Fruit fly (Drosophila melanogaster): ENCODE results near the gene Osi15.

Gene Osi15

dm6 chr3R:6304947-6305346 is 3.3 kb downstream of the Osi15 start, which contains the start of gene Osi16:
Gene Osi16, plus strand, starts transcription at chr3R:6305247.
- TF ChIP-seq CrebA (GFP tag; optimal IDR thresholded peaks at IDR 0.05; ENCODE audit: borderline replicate concordance) (no peak), Mio (GFP tag; optimal IDR thresholded peaks at IDR 0.05) (no peak), fru (GFP tag; optimal IDR thresholded peaks at IDR 0.05) (no peak), sv (GFP tag; optimal IDR thresholded peaks at IDR 0.05) (no peak), GATAd (GFP tag; optimal IDR thresholded peaks at IDR 0.05) (no peak), psq (GFP tag; optimal IDR thresholded peaks at IDR 0.05) (no peak), br (GFP tag; optimal IDR thresholded peaks at IDR 0.05) (no peak), Hr78 (GFP tag; optimal IDR thresholded peaks at IDR 0.05) (no peak), dl (GFP tag; optimal IDR thresholded peaks at IDR 0.05; ENCODE audit: insufficient read depth in 1 of 2, partially characterized antibody in 2 of 2) (no peak), rgr (GFP tag; optimal IDR thresholded peaks at IDR 0.05) (no peak)

- TF ChIP-seq lola (GFP tag; optimal IDR thresholded peaks at IDR 0.05) (no peak), pan (optimal IDR thresholded peaks at IDR 0.05) (no peak), Dif (GFP tag; optimal IDR thresholded peaks at IDR 0.05; ENCODE audit: partially characterized antibody) (no peak)
Observed at dm6 chr3R:6306584-6306983, 5.0 kb downstream of the Osi15 start, which contains the start of gene CG46026. Gene CG46026, plus strand, starts transcription at chr3R:6306884.

- TF ChIP-seq tai (GFP tag; optimal IDR thresholded peaks at IDR 0.05), result no peak
- TF ChIP-seq CrebA (GFP tag; optimal IDR thresholded peaks at IDR 0.05; ENCODE audit: borderline replicate concordance), result no peak
- no peak for TF ChIP-seq Rel (GFP tag; optimal IDR thresholded peaks at IDR 0.05)
- TF ChIP-seq Rel (tag; optimal IDR thresholded peaks at IDR 0.05), result no peak
- no peak for TF ChIP-seq foxo (GFP tag; optimal IDR thresholded peaks at IDR 0.05)
- TF ChIP-seq woc (GFP tag; optimal IDR thresholded peaks at IDR 0.05), result no peak
- no peak for TF ChIP-seq rgr (GFP tag; optimal IDR thresholded peaks at IDR 0.05)
- no peak for TF ChIP-seq GATAd (GFP tag; optimal IDR thresholded peaks at IDR 0.05)
- no peak for TF ChIP-seq lola (GFP tag; optimal IDR thresholded peaks at IDR 0.05)
- no peak for TF ChIP-seq OdsH (GFP tag; optimal IDR thresholded peaks at IDR 0.05)
- no peak for TF ChIP-seq N (GFP tag; optimal IDR thresholded peaks at IDR 0.05)
- no peak for TF ChIP-seq dl (GFP tag; optimal IDR thresholded peaks at IDR 0.05; ENCODE audit: insufficient read depth in 1 of 2, partially characterized antibody in 2 of 2)
- TF ChIP-seq brk (GFP tag; optimal IDR thresholded peaks at IDR 0.05), result no peak
- TF ChIP-seq Mio (GFP tag; optimal IDR thresholded peaks at IDR 0.05), result no peak
- TF ChIP-seq h (GFP tag; optimal IDR thresholded peaks at IDR 0.05), result no peak
- no peak for TF ChIP-seq ey (GFP tag; optimal IDR thresholded peaks at IDR 0.05)
Observed at dm6 chr3R:6309676-6310075, 8.1 kb downstream of the Osi15 start, which contains the start of gene CG31560. Gene CG31560, plus strand, starts transcription at chr3R:6309976.

DNA sequence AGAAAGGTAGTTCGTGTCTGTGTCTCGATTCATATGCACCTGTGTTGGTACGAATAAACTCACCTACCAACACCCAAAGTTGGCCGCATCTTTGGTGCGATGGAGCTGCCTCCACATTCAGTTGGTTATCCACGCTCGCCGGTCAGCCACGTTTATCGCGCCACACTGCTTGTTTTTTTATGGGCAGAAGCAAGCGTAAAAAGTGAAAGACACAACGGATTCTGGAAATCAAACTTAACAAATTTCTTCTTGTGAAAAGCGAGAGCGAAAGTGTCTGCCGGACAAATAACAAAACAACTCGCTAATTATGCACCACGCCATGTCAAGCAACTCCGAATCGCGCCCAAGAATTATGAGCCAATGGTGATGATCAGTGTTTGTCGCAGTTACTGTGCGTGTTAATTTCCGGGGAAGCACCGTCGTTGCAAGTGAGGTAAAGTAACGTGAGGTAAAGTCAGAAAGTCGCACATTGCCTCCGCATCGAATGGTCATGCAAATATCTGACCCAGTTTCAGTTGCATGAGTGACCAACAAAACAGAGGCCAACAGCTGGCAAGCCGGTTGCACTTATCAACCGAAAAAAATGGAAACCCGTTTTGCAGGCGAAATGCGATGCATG is 10.1 kb downstream of the Osi15 start, which contains the start of gene Osi17:
Gene Osi17 (plus strand): TSS at position 132 of the 619 bp plus-strand sequence.
- no peak for TF ChIP-seq Mio (GFP tag; optimal IDR thresholded peaks at IDR 0.05)
- TF ChIP-seq CG32264 (GFP tag; optimal IDR thresholded peaks at IDR 0.05), result no peak
- TF ChIP-seq fru (GFP tag; optimal IDR thresholded peaks at IDR 0.05), result peak; percentile 16

DNA sequence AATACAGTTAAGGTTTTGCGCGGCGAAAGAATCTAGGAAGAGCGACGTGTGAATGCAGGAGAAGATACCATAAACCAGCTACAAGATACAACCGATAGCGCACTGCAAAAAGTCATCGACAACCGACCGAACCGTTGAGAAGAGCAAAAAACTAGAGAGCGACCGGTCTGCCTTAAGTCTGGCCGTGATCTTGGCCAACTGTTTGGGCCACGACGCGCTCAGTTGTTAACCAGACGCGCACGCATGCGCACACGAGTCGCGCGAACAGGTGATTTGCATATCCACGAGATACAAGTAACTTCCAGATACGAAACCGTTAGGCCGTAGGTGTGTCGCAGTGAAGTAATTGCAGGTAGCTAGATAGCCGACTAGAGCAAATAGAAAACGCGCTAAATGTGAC is 13.5 kb downstream of the Osi15 start:
- TF ChIP-seq Abd-B (GFP tag; optimal IDR thresholded peaks at IDR 0.05) (no peak), jim (GFP tag; optimal IDR thresholded peaks at IDR 0.05) (no peak), Myc (optimal IDR thresholded peaks at IDR 0.05) (no peak), dsf (GFP tag; optimal IDR thresholded peaks at IDR 0.05; ENCODE audit: borderline replicate concordance) (no peak), GATAd (GFP tag; optimal IDR thresholded peaks at IDR 0.05) (no peak), dl (GFP tag; optimal IDR thresholded peaks at IDR 0.05; ENCODE audit: insufficient read depth in 1 of 2, partially characterized antibody in 2 of 2) (no peak), psq (GFP tag; optimal IDR thresholded peaks at IDR 0.05) (no peak), tai (GFP tag; optimal IDR thresholded peaks at IDR 0.05) (no peak), pan (optimal IDR thresholded peaks at IDR 0.05) (no peak), Sp1 (GFP tag; optimal IDR thresholded peaks at IDR 0.05) (no peak), fru (GFP tag; optimal IDR thresholded peaks at IDR 0.05) (no peak), Hnf4 (GFP tag; optimal IDR thresholded peaks at IDR 0.05) (no peak), foxo (GFP tag; optimal IDR thresholded peaks at IDR 0.05) (no peak), h (GFP tag; optimal IDR thresholded peaks at IDR 0.05) (no peak), lola (GFP tag; optimal IDR thresholded peaks at IDR 0.05) (no peak), rgr (GFP tag; optimal IDR thresholded peaks at IDR 0.05) (no peak), dmrt93B (GFP tag; optimal IDR thresholded peaks at IDR 0.05) (no peak), N (GFP tag; optimal IDR thresholded peaks at IDR 0.05) (no peak), Dfd (GFP tag; optimal IDR thresholded peaks at IDR 0.05) (no peak), woc (GFP tag; optimal IDR thresholded peaks at IDR 0.05) (no peak)
